Fruit fly (Drosophila melanogaster) whole organism, wandering third instar larva: ENCODE measurements around the gene CG15879.

ENCODE experiments used
- Myc ChIP-seq: fragments of >200 bp; optimal IDR thresholded peaks from 2 replicates; lab custom pipeline; 2017
- OdsH ChIP-seq: fragments of 200-800 bp; sonication (Bioruptor generic); optimal IDR thresholded peaks from 2 replicates; lab custom pipeline; 2016; ENCODE audit warnings: missing biosample characterization, mild to moderate bottlenecking, missing genetic modification characterization
- sv ChIP-seq: fragments of 200-800 bp; sonication (Bioruptor generic); optimal IDR thresholded peaks from 3 replicates; lab custom pipeline; 2016; ENCODE audit warnings: missing biosample characterization, missing genetic modification characterization
- tai ChIP-seq: sonication (Bioruptor generic); optimal IDR thresholded peaks from 2 replicates; lab custom pipeline; 2016; ENCODE audit warnings: missing biosample characterization, missing genetic modification characterization

DNA sequence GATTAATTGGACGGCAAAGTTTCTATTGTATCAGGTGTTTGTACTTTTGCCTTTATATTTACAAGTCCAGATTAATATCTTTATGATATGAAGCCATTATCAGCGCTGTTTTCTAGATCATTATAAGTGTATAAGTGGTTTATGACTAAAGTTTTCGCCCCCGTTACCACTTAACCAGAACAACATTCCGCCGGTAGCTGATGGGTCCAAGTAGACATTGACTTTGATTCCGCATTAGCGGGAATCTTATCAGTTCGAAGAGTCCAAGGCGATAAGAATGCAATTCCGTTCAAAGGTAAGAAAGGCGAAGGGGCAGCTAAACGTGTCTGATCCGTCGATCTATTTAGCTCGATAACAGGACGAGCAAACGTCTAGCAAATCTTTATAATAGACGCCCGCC is 22.6 kb upstream of the CG15879 start:
- TF ChIP-seq OdsH: no peak
- no peak for TF ChIP-seq sv (GFP tag; lab: Kevin White, UChicago)
- no peak for TF ChIP-seq tai
- no peak for TF ChIP-seq Myc (lab: Kevin White, UChicago)
